Fruit fly (Drosophila melanogaster) whole organism, wandering third instar larva: ENCODE data around the gene CG31872.

ENCODE experiments used
- Dfd ChIP-seq: fragments of >200 bp; optimal IDR thresholded peaks from 2 replicates; lab custom pipeline; 2017; ENCODE audit warnings: missing biosample characterization, missing genetic modification characterization
- Hnf4 ChIP-seq: fragments of 200-800 bp; sonication (Bioruptor generic); optimal IDR thresholded peaks from 2 replicates; lab custom pipeline; 2016; ENCODE audit warnings: missing biosample characterization, mild to moderate bottlenecking, missing genetic modification characterization
- Hr78 ChIP-seq: fragments of >200 bp; optimal IDR thresholded peaks from 2 replicates; lab custom pipeline; 2017; ENCODE audit warnings: missing biosample characterization, missing genetic modification characterization
- Sp1 ChIP-seq: fragments of 200-800 bp; sonication (Bioruptor generic); optimal IDR thresholded peaks from 3 replicates; lab custom pipeline; 2019; ENCODE audit warnings: missing biosample characterization, mild to moderate bottlenecking, missing genetic modification characterization, moderate library complexity
- brk ChIP-seq: fragments of 200-800 bp; sonication (Bioruptor generic); optimal IDR thresholded peaks from 2 replicates; lab custom pipeline; 2016; ENCODE audit warnings: missing biosample characterization, mild to moderate bottlenecking, missing genetic modification characterization
- pan ChIP-seq: fragments of >200 bp; optimal IDR thresholded peaks from 2 replicates; lab custom pipeline; 2017
- psq ChIP-seq: fragments of 200-800 bp; sonication (Bioruptor generic); optimal IDR thresholded peaks from 3 replicates; lab custom pipeline; 2017; ENCODE audit warnings: missing biosample characterization, mild to moderate bottlenecking, missing genetic modification characterization, moderate library complexity
- sv ChIP-seq: fragments of 200-800 bp; sonication (Bioruptor generic); optimal IDR thresholded peaks from 3 replicates; lab custom pipeline; 2016; ENCODE audit warnings: missing biosample characterization, missing genetic modification characterization
- usp ChIP-seq: fragments of >200 bp; optimal IDR thresholded peaks from 2 replicates; lab custom pipeline; 2017; ENCODE audit warnings: missing biosample characterization, missing genetic modification characterization

dm6 chr2L:10680584-10681080 is 40.9 kb downstream of the CG31872 start, which contains the start of gene CG17105:
- TF ChIP-seq Hnf4 (no peak), psq (no peak), pan (lab: Kevin White, UChicago) (no peak), Dfd (GFP tag; lab: Kevin White, UChicago) (no peak), sv (GFP tag; lab: Kevin White, UChicago) (no peak), Sp1 (GFP tag; lab: Kevin White, UChicago) (no peak), brk (no peak), usp (GFP tag; lab: Kevin White, UChicago) (no peak), Hr78 (GFP tag; lab: Kevin White, UChicago) (no peak)
